Fruit fly (Drosophila melanogaster) Kc167 (cell line): ENCODE measurements around the gene Tif-IA.

ENCODE experiments used
- Myc ChIP-seq: fragments of >200 bp; optimal IDR thresholded peaks from 2 replicates; lab custom pipeline; 2017; ENCODE audit warnings: missing external identifiers
- h ChIP-seq: fragments of >200 bp; optimal IDR thresholded peaks from 3 replicates; lab custom pipeline; 2018; ENCODE audit warnings: missing external identifiers

DNA sequence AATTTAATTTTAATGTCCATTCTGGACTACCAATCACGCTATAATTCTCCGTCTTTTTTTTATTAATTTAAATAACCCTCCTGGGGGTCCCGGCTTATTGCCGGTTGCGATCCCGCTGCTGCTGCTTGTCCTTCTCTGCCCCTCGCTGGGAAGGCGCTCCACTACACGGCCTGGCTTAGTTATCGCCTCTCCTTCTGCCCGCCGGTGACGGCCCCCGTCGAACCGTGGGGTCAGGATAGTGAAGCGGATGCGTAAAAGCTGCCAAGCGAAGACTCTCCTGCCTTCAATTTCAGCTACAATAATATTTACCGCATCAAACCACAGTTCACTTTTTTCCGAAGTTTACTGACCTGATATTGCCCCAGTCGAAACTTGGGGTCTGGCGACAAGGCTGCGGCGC is 32.2 kb downstream of the Tif-IA start:
- TF ChIP-seq Myc (lab: Kevin White, UChicago) = no peak
- TF ChIP-seq h = no peak
